Fruit fly (Drosophila melanogaster): ENCODE measurements around the gene Obp19c.

DNA sequence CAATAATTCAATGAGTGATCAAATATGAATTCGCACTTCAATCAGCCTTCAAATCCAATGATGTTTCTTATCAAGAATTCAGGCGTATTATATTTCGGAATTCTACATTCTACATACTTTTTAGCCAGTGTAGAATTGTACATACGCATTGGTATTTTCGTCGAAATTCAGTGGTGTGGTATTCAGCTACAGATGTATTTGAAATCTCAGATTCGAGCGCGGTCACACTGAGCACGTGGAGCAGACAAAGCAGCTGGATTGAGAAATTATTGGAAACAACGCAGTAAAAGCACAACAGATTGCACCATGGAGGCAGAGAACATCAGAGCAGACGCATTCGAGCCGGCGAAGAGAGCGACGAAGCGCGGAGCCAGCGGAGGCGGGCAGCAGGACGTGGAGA lies 27.5 kb downstream of the Obp19c start:
- TF ChIP-seq Met (GFP tag; optimal IDR thresholded peaks at IDR 0.05) (no peak), CG6854 (GFP tag; optimal IDR thresholded peaks at IDR 0.05) (no peak), Ets21C (GFP tag; optimal IDR thresholded peaks at IDR 0.05) (no peak), CG6808 (GFP tag; optimal IDR thresholded peaks at IDR 0.05) (no peak), fkh (GFP tag; optimal IDR thresholded peaks at IDR 0.05) (no peak), CG4318 (GFP tag; optimal IDR thresholded peaks at IDR 0.05) (no peak), Hr39 (GFP tag; optimal IDR thresholded peaks at IDR 0.05) (no peak), CG11294 (GFP tag; IDR thresholded peaks at IDR 0.05) (no peak), Sox14 (GFP tag; optimal IDR thresholded peaks at IDR 0.05) (peak; percentile 71), spab (GFP tag; optimal IDR thresholded peaks at IDR 0.05) (no peak), topi (GFP tag; optimal IDR thresholded peaks at IDR 0.05) (no peak)
